Worm (Caenorhabditis elegans) whole organism, L4 larva: ENCODE measurements around the gene eco-1.
A peak's percentile ranks its signal among the peaks of the same experiment; 100 is the strongest.

Experiments
- F10B5.3 ChIP-seq: sonication (generic microtip); optimal IDR thresholded peaks from 2 replicates; lab custom pipeline; 2016; ENCODE audit warnings: mild to moderate bottlenecking, missing genetic modification characterization, missing compliant biosample characterization
- F26F4.8 ChIP-seq: fragments of 200-800 bp; sonication (Bioruptor generic); conservative IDR thresholded peaks from 2 replicates; pipeline ENCODE4 v1.3.6; 2022; ENCODE audit warnings: missing genetic modification characterization, missing compliant biosample characterization
- F37D6.2 ChIP-seq: sonication (generic microtip); optimal IDR thresholded peaks from 2 replicates; lab custom pipeline; 2016; ENCODE audit warnings: mild to moderate bottlenecking, missing genetic modification characterization, missing compliant biosample characterization
- F44E2.7 ChIP-seq: fragments of 200-800 bp; sonication (Bioruptor generic); IDR thresholded peaks from 2 replicates; pipeline ENCODE4 v2.1.2; 2022; ENCODE audit warnings: missing genetic modification characterization, missing compliant biosample characterization
- T20F7.1 ChIP-seq: fragments of 200-800 bp; sonication (Bioruptor generic); optimal IDR thresholded peaks from 2 replicates; lab custom pipeline; 2018; ENCODE audit warnings: mild to moderate bottlenecking, missing genetic modification characterization, missing compliant biosample characterization
- Y105C5A.15 ChIP-seq: fragments of 200-800 bp; sonication (Bioruptor generic); IDR thresholded peaks from 2 replicates; pipeline ENCODE4 v1.3.6; 2022; ENCODE audit warnings: missing genetic modification characterization, missing compliant biosample characterization
- Y75B8A.6 ChIP-seq: fragments of 200-800 bp; sonication (Bioruptor generic); IDR thresholded peaks from 2 replicates; pipeline ENCODE4 v1.3.6; 2022; ENCODE audit warnings: missing genetic modification reagents, missing genetic modification characterization, missing compliant biosample characterization
- ZK337.2 ChIP-seq: fragments of 200-800 bp; sonication (Bioruptor generic); IDR thresholded peaks from 2 replicates; pipeline ENCODE4 v1.3.6; 2022; ENCODE audit warnings: missing genetic modification reagents, missing genetic modification characterization, missing compliant biosample characterization
- aha-1 ChIP-seq: fragments of 150-350 bp; peaks from one replicate; lab custom pipeline; 2014; ENCODE audit warnings: missing biosample characterization, missing genetic modification characterization
- aly-2 ChIP-seq: sonication (generic microtip); optimal IDR thresholded peaks from 2 replicates; lab custom pipeline; 2018; ENCODE audit warnings: missing biosample characterization, missing genetic modification characterization
- ama-1 ChIP-seq: fragments of 150-350 bp; optimal IDR thresholded peaks from 2 replicates; lab custom pipeline; 2014; ENCODE audit warnings: inconsistent platforms, mixed read lengths
- arid-1 ChIP-seq: fragments of 200-800 bp; sonication (Bioruptor generic); conservative IDR thresholded peaks from 2 replicates; pipeline ENCODE4 v1.3.6; 2022; ENCODE audit warnings: missing genetic modification reagents, missing genetic modification characterization, missing compliant biosample characterization
- attf-4 ChIP-seq: sonication (generic microtip); optimal IDR thresholded peaks from 3 replicates; lab custom pipeline; 2017; ENCODE audit warnings: missing biosample characterization, missing genetic modification characterization
- ceh-28 ChIP-seq: fragments of 150-350 bp; optimal IDR thresholded peaks from 2 replicates; lab custom pipeline; 2014; ENCODE audit warnings: missing biosample characterization, missing genetic modification reagents, missing genetic modification characterization
- ceh-62 ChIP-seq: sonication (generic microtip); optimal IDR thresholded peaks from 2 replicates; lab custom pipeline; 2017; ENCODE audit warnings: missing biosample characterization, missing genetic modification characterization
- dmd-8 ChIP-seq: fragments of 200-800 bp; sonication (Bioruptor generic); IDR thresholded peaks from 2 replicates; pipeline ENCODE4 v1.3.6; 2022; ENCODE audit warnings: missing genetic modification characterization, missing compliant biosample characterization
- dmd-9 ChIP-seq: fragments of 200-800 bp; sonication (Bioruptor generic); IDR thresholded peaks from 2 replicates; pipeline ENCODE4 v1.3.6; 2022; ENCODE audit warnings: missing genetic modification reagents, missing genetic modification characterization, missing compliant biosample characterization
- egl-27 ChIP-seq: sonication (generic microtip); optimal IDR thresholded peaks from 3 replicates; lab custom pipeline; 2017; ENCODE audit warnings: missing biosample characterization, missing genetic modification reagents, missing genetic modification characterization
- hif-1 ChIP-seq, 2 experiments: sonication (generic microtip); optimal IDR thresholded peaks; 2 replicates each; lab custom pipeline; 2016 to 2017; ENCODE audit warnings: missing compliant biosample characterization in 2 of 2, missing genetic modification characterization in 2 of 2, missing genetic modification reagents in 2 of 2, missing genotype in 2 of 2, mild to moderate bottlenecking in 1 of 2
- hmg-1.1 ChIP-seq: fragments of 200-800 bp; sonication (Bioruptor generic); IDR thresholded peaks from 2 replicates; pipeline ENCODE4 v1.3.6; 2022; ENCODE audit warnings: missing genetic modification reagents, missing genetic modification characterization, missing compliant biosample characterization
- jun-1 ChIP-seq: fragments of 150-350 bp; optimal IDR thresholded peaks from 2 replicates; lab custom pipeline; 2014; ENCODE audit warnings: missing biosample characterization, missing genetic modification reagents, missing genetic modification characterization
- lin-15B ChIP-seq: fragments of 150-350 bp; sonication (generic microtip); optimal IDR thresholded peaks from 3 replicates; lab custom pipeline; 2014; ENCODE audit warnings: missing biosample characterization, missing genetic modification characterization
- lsy-2 ChIP-seq, 2 experiments: fragments of 150-350 bp in 1 of 2; sonication (generic microtip) in 1 of 2; optimal IDR thresholded peaks; 2 replicates each; lab custom pipeline; 2014 to 2017; ENCODE audit warnings: missing biosample characterization in 2 of 2, missing genetic modification characterization in 2 of 2
- madf-9 ChIP-seq: fragments of 200-800 bp; sonication (Bioruptor generic); conservative IDR thresholded peaks from 2 replicates; pipeline ENCODE4 v1.3.6; 2022; ENCODE audit warnings: missing genetic modification reagents, missing genetic modification characterization, missing compliant biosample characterization
- mep-1 ChIP-seq: fragments of 150-350 bp; sonication (generic microtip); optimal IDR thresholded peaks from 3 replicates; lab custom pipeline; 2014; ENCODE audit warnings: missing biosample characterization, missing genetic modification characterization
- mes-2 ChIP-seq: sonication (generic microtip); optimal IDR thresholded peaks from 2 replicates; lab custom pipeline; 2016; ENCODE audit warnings: missing genotype, mild to moderate bottlenecking, missing genetic modification characterization, missing compliant biosample characterization; ENCODE audit not compliant: poor library complexity, severe bottlenecking
- mxl-2 ChIP-seq: fragments of 200-800 bp; sonication (Bioruptor generic); conservative IDR thresholded peaks from 2 replicates; pipeline ENCODE4 v1.3.6; 2022; ENCODE audit warnings: missing genetic modification reagents, missing genetic modification characterization, missing compliant biosample characterization
- mxl-3 ChIP-seq: fragments of 200-800 bp; sonication (Bioruptor generic); optimal IDR thresholded peaks from 2 replicates; lab custom pipeline; 2018; ENCODE audit warnings: mild to moderate bottlenecking, missing genetic modification characterization, missing compliant biosample characterization
- nhr-111 ChIP-seq: fragments of 200-800 bp; sonication (Bioruptor generic); optimal IDR thresholded peaks from 2 replicates; lab custom pipeline; 2018; ENCODE audit warnings: mild to moderate bottlenecking, missing genetic modification characterization, missing compliant biosample characterization
- nhr-237 ChIP-seq: sonication (generic microtip); optimal IDR thresholded peaks from 2 replicates; lab custom pipeline; 2017; ENCODE audit warnings: missing biosample characterization, missing genetic modification characterization
- nhr-28 ChIP-seq: fragments of 150-350 bp; optimal IDR thresholded peaks from 2 replicates; lab custom pipeline; 2014; ENCODE audit warnings: missing biosample characterization, missing genetic modification characterization
- nhr-41 ChIP-seq: fragments of 200-800 bp; sonication (Bioruptor generic); IDR thresholded peaks from 2 replicates; pipeline ENCODE4 v1.3.6; 2022; ENCODE audit warnings: missing genetic modification reagents, missing genetic modification characterization, missing compliant biosample characterization
- nhr-42 ChIP-seq: fragments of 200-800 bp; sonication (Bioruptor generic); IDR thresholded peaks from 2 replicates; pipeline ENCODE4 v1.3.6; 2022; ENCODE audit warnings: missing genetic modification characterization, missing compliant biosample characterization
- nhr-76 ChIP-seq: fragments of 150-350 bp; optimal IDR thresholded peaks from 2 replicates; lab custom pipeline; 2014; ENCODE audit warnings: missing biosample characterization, missing genetic modification characterization
- pha-4 ChIP-seq, 2 experiments: fragments of 150-350 bp in 1 of 2; fragments of 200-800 bp in 1 of 2; sonication (Bioruptor generic) in 1 of 2; IDR thresholded peaks in 1 of 2; optimal IDR thresholded peaks in 1 of 2; 2 replicates each; pipeline versions ENCODE4 v1.3.6 to Lab custom; 2014 to 2022; ENCODE audit warnings: missing genetic modification characterization in 2 of 2, missing genetic modification reagents in 2 of 2, missing biosample characterization in 1 of 2, missing compliant biosample characterization in 1 of 2
- pqm-1 ChIP-seq: sonication (generic microtip); optimal IDR thresholded peaks from 2 replicates; lab custom pipeline; 2017; ENCODE audit warnings: missing biosample characterization, missing genetic modification characterization
- set-16 ChIP-seq: fragments of 200-800 bp; sonication (Bioruptor generic); IDR thresholded peaks from 2 replicates; pipeline ENCODE4 v1.3.6; 2022; ENCODE audit warnings: missing genetic modification reagents, missing genetic modification characterization, missing compliant biosample characterization
- skn-1 ChIP-seq: fragments of 150-350 bp; optimal IDR thresholded peaks from 2 replicates; lab custom pipeline; 2014; ENCODE audit warnings: missing biosample characterization, missing genetic modification characterization
- snpc-4 ChIP-seq: fragments of 150-350 bp; optimal IDR thresholded peaks from 2 replicates; lab custom pipeline; 2014; ENCODE audit warnings: missing biosample characterization, missing genetic modification characterization
- spr-3 ChIP-seq: fragments of 200-800 bp; sonication (Bioruptor generic); optimal IDR thresholded peaks from 2 replicates; lab custom pipeline; 2018; ENCODE audit warnings: mild to moderate bottlenecking, missing genetic modification characterization, missing compliant biosample characterization
- tra-1 ChIP-seq: fragments of 200-800 bp; sonication (Bioruptor generic); IDR thresholded peaks from 2 replicates; pipeline ENCODE4 v1.3.6; 2022; ENCODE audit warnings: missing genetic modification reagents, missing genetic modification characterization, missing compliant biosample characterization
- unc-130 ChIP-seq: sonication (generic microtip); optimal IDR thresholded peaks from 2 replicates; lab custom pipeline; 2016; ENCODE audit warnings: missing genetic modification reagents, missing genetic modification characterization, missing compliant biosample characterization
- unc-39 ChIP-seq: sonication (generic microtip); optimal IDR thresholded peaks from 2 replicates; lab custom pipeline; 2017; ENCODE audit warnings: missing biosample characterization, missing genetic modification characterization
- vab-7 ChIP-seq: fragments of 200-800 bp; sonication (Bioruptor generic); IDR thresholded peaks from 2 replicates; pipeline ENCODE4 v1.3.6; 2022; ENCODE audit warnings: missing genetic modification reagents, missing genetic modification characterization, missing compliant biosample characterization
- zag-1 ChIP-seq: fragments of 150-350 bp; optimal IDR thresholded peaks from 2 replicates; lab custom pipeline; 2014; ENCODE audit warnings: missing biosample characterization, missing genetic modification characterization
- zfp-2 ChIP-seq: sonication (generic microtip); optimal IDR thresholded peaks from 2 replicates; lab custom pipeline; 2016; ENCODE audit warnings: mild to moderate bottlenecking, missing genetic modification characterization, missing compliant biosample characterization
- zfp-3 ChIP-seq: fragments of 200-800 bp; sonication (Bioruptor generic); conservative IDR thresholded peaks from 2 replicates; pipeline ENCODE4 v1.3.6; 2022; ENCODE audit warnings: missing genetic modification reagents, missing genetic modification characterization, missing compliant biosample characterization
- zip-11 ChIP-seq: fragments of 200-800 bp; sonication (Bioruptor generic); IDR thresholded peaks from 2 replicates; pipeline ENCODE4 v1.3.6; 2022; ENCODE audit warnings: missing genetic modification characterization, missing compliant biosample characterization
- zip-2 ChIP-seq: fragments of 150-350 bp; optimal IDR thresholded peaks from 2 replicates; lab custom pipeline; 2014; ENCODE audit warnings: missing biosample characterization, missing genetic modification characterization
- ztf-11 ChIP-seq: fragments of 150-350 bp; optimal IDR thresholded peaks from 2 replicates; lab custom pipeline; 2014; ENCODE audit warnings: missing biosample characterization, missing genetic modification characterization

The eco-1 gene

ce11 chrIII:7395354-7395753 is 36.5 kb upstream of the eco-1 start, which contains the start of gene lgc-50:
TSS of gene lgc-50 (minus strand) at chrIII:7395454.
- TF ChIP-seq vab-7 (GFP tag; lab: Robert Waterston, UW) = no peak
- no peak for TF ChIP-seq aha-1 (tag; lab: Kevin White, UChicago)
- TF ChIP-seq aly-2 (tag; lab: Kevin White, UChicago) = no peak
- TF ChIP-seq arid-1 (GFP tag; lab: Robert Waterston, UW) = no peak
- TF ChIP-seq F10B5.3 (tag; lab: Kevin White, UChicago) = no peak
- TF ChIP-seq zag-1 = no peak
- no peak for TF ChIP-seq hif-1 (tag; optimal IDR thresholded peaks at IDR 0.05; lab: Kevin White, UChicago)
- no peak for TF ChIP-seq zfp-3 (GFP tag; lab: Robert Waterston, UW)
- TF ChIP-seq dmd-8 (GFP tag; lab: Robert Waterston, UW) = no peak
- no peak for TF ChIP-seq mxl-2 (GFP tag; lab: Robert Waterston, UW)
- no peak for TF ChIP-seq hmg-1.1 (GFP tag; lab: Robert Waterston, UW)
- TF ChIP-seq pqm-1 (tag; lab: Kevin White, UChicago) = no peak
- TF ChIP-seq attf-4 = no peak
- TF ChIP-seq lsy-2 (tag; optimal IDR thresholded peaks at IDR 0.05; lab: Kevin White, UChicago) = no peak
- no peak for TF ChIP-seq snpc-4 (tag; lab: Kevin White, UChicago)
- no peak for TF ChIP-seq nhr-28 (tag; lab: Kevin White, UChicago)
- TF ChIP-seq madf-9 (GFP tag; lab: Robert Waterston, UW) = no peak
- TF ChIP-seq, all 104 proteins: peak for 0

- TF ChIP-seq T20F7.1 (no peak), ceh-28 (tag; lab: Kevin White, UChicago) (no peak), ZK337.2 (GFP tag; lab: Robert Waterston, UW) (no peak), zfp-2 (tag; lab: Kevin White, UChicago) (no peak), ztf-11 (tag; lab: Kevin White, UChicago) (no peak), set-16 (GFP tag; lab: Robert Waterston, UW) (peak; percentile 60), nhr-76 (tag; lab: Kevin White, UChicago) (no peak), arid-1 (GFP tag; lab: Robert Waterston, UW) (no peak), Y105C5A.15 (GFP tag; lab: Robert Waterston, UW) (0 out of 2 replicates have a peak, but pooled peaks have one; percentile 68), F26F4.8 (GFP tag; lab: Robert Waterston, UW) (no peak), mxl-3 (GFP tag; lab: Kevin White, UChicago) (peak; percentile 59), tra-1 (peak; percentile 39; the same call in 1 of the 2 replicates), madf-9 (GFP tag; lab: Robert Waterston, UW) (0 out of 2 replicates have a peak, but pooled peaks have one; percentile 9), F37D6.2 (tag; lab: Kevin White, UChicago) (no peak), Y75B8A.6 (GFP tag; lab: Robert Waterston, UW) (no peak), ceh-62 (tag; lab: Kevin White, UChicago) (no peak), pha-4 (GFP tag; IDR thresholded peaks at IDR 0.05; lab: Robert Waterston, UW) (peak; percentile 61; the same call in 1 of the 2 replicates), pha-4 (tag; optimal IDR thresholded peaks at IDR 0.05; lab: Kevin White, UChicago) (no peak), lin-15B (tag; lab: Kevin White, UChicago) (no peak), ama-1 (lab: Kevin White, UChicago) (no peak), dmd-9 (GFP tag; lab: Robert Waterston, UW) (no peak), mep-1 (tag; lab: Kevin White, UChicago) (peak; percentile 74), skn-1 (tag; lab: Kevin White, UChicago) (no peak), snpc-4 (tag; lab: Kevin White, UChicago) (no peak), nhr-42 (GFP tag; lab: Robert Waterston, UW) (no peak), nhr-41 (GFP tag; lab: Robert Waterston, UW) (no peak), zip-11 (no peak), jun-1 (tag; lab: Kevin White, UChicago) (no peak), mes-2 (tag; lab: Kevin White, UChicago) (no peak), zip-2 (no peak), hif-1 (tag; optimal IDR thresholded peaks at IDR 0.05; lab: Kevin White, UChicago) (peak in 1 of 2 experiments; percentile 36), F44E2.7 (no peak), unc-39 (no peak), nhr-111 (GFP tag; lab: Kevin White, UChicago) (no peak), zag-1 (no peak), spr-3 (GFP tag; lab: Kevin White, UChicago) (no peak), unc-130 (GFP tag; lab: Kevin White, UChicago) (no peak), egl-27 (tag; lab: Kevin White, UChicago) (no peak), nhr-237 (tag; lab: Kevin White, UChicago) (no peak), nhr-28 (tag; lab: Kevin White, UChicago) (peak; percentile 44)
Measured at ce11 chrIII:7387359-7387758, 28.5 kb upstream of the eco-1 start.
